Worm (Caenorhabditis elegans) whole organism, L2 larva: ENCODE measurements around the gene R02D5.7.

ENCODE experiments used
- alr-1 ChIP-seq: fragments of 150-350 bp; optimal IDR thresholded peaks from 2 replicates; lab custom pipeline; 2014; ENCODE audit warnings: missing biosample characterization, missing genetic modification characterization
- ama-1 ChIP-seq: fragments of 150-350 bp; optimal IDR thresholded peaks from 2 replicates; lab custom pipeline; 2018; ENCODE audit warnings: inconsistent platforms
- nhr-12 ChIP-seq: fragments of 150-350 bp; optimal IDR thresholded peaks from 2 replicates; lab custom pipeline; 2014; ENCODE audit warnings: missing biosample characterization, missing genetic modification characterization
- nhr-21 ChIP-seq: fragments of 150-350 bp; optimal IDR thresholded peaks from 2 replicates; lab custom pipeline; 2014; ENCODE audit warnings: missing biosample characterization, missing genetic modification characterization
- nhr-25 ChIP-seq: fragments of 150-350 bp; sonication (generic microtip); optimal IDR thresholded peaks from 3 replicates; lab custom pipeline; 2014; ENCODE audit warnings: missing biosample characterization, missing genetic modification characterization
- sem-4 ChIP-seq: fragments of 150-350 bp; optimal IDR thresholded peaks from 2 replicates; lab custom pipeline; 2014; ENCODE audit warnings: missing biosample characterization, missing genetic modification reagents, missing genetic modification characterization

ce11 chrV:14468196-14468874, 13.0 kb downstream of the R02D5.7 start, which contains the start of gene srz-97:
- no peak for TF ChIP-seq nhr-25
- peak; percentile 7 for TF ChIP-seq ama-1
- TF ChIP-seq nhr-21 (tag; lab: Kevin White, UChicago): peak; percentile 59
- no peak for TF ChIP-seq nhr-12 (tag; lab: Kevin White, UChicago)
- TF ChIP-seq alr-1 (tag; lab: Kevin White, UChicago): no peak
- no peak for TF ChIP-seq sem-4 (tag; lab: Kevin White, UChicago)
